Worm (Caenorhabditis elegans): ENCODE data around the gene memi-2.

DNA sequence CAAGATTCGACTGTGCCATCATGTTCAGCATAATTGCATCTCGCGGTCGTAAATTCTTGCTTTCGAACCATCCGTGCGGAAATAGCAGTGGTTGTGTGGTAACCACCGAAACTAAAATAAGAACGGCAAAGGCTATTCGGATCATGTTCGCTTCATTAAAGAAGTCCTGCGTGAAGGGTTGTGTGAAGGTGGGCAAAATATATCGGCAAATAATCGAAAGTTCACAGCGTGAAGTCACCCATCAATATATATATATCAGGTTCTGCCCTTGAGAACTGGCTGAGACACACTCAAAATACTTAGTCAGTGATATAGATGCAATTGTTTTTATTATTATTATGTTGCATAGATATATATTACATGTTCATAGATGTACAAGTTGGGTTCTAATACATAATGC, 7.7 kb upstream of the memi-2 start, which contains the start of gene Y62E10A.19:
- TF ChIP-seq flt-1 (GFP tag; IDR thresholded peaks at IDR 0.05) (no peak), tra-4 (tag; optimal IDR thresholded peaks at IDR 0.05) (no peak), B0310.2 (tag; optimal IDR thresholded peaks at IDR 0.05) (no peak)
